Fruit fly (Drosophila melanogaster) whole organism, adult: ENCODE data around the gene CG15035.

Experiments used
- CG14711 ChIP-seq: fragments of 200-800 bp; sonication (Bioruptor generic); optimal IDR thresholded peaks from 2 replicates; lab custom pipeline; 2018; ENCODE audit warnings: missing biosample characterization, mild to moderate bottlenecking, missing genetic modification characterization, moderate library complexity
- CG1620 ChIP-seq: fragments of 200-800 bp; sonication (Bioruptor generic); optimal IDR thresholded peaks from 2 replicates; lab custom pipeline; 2016; ENCODE audit warnings: missing biosample characterization, missing genetic modification characterization
- CG7045 ChIP-seq: fragments of 200-800 bp; sonication (Bioruptor generic); optimal IDR thresholded peaks from 2 replicates; lab custom pipeline; 2017; ENCODE audit warnings: missing biosample characterization, mild to moderate bottlenecking, missing genetic modification characterization
- CG7101 ChIP-seq: fragments of 200-800 bp; sonication (Bioruptor generic); optimal IDR thresholded peaks from 2 replicates; lab custom pipeline; 2018; ENCODE audit warnings: missing biosample characterization, mild to moderate bottlenecking, missing genetic modification characterization, moderate library complexity
- Clk ChIP-seq: fragments of 200-800 bp; sonication (Bioruptor generic); optimal IDR thresholded peaks from 2 replicates; lab custom pipeline; 2017; ENCODE audit warnings: missing biosample characterization, missing genetic modification characterization
- Crg-1 ChIP-seq: fragments of 200-800 bp; sonication (Bioruptor generic); optimal IDR thresholded peaks from 2 replicates; lab custom pipeline; 2016; ENCODE audit warnings: missing biosample characterization, missing genetic modification characterization
- cic ChIP-seq: fragments of 200-800 bp; sonication (Bioruptor generic); optimal IDR thresholded peaks from 2 replicates; lab custom pipeline; 2017; ENCODE audit warnings: missing biosample characterization, mild to moderate bottlenecking, missing genetic modification characterization, moderate library complexity
- pad ChIP-seq: fragments of 200-800 bp; sonication (Bioruptor generic); optimal IDR thresholded peaks from 3 replicates; lab custom pipeline; 2017; ENCODE audit warnings: missing biosample characterization, missing genetic modification characterization, mild to moderate bottlenecking, moderate library complexity, missing genetic modification reagents
- tj ChIP-seq: fragments of 200-800 bp; sonication (Bioruptor generic); optimal IDR thresholded peaks from 3 replicates; lab custom pipeline; 2017; ENCODE audit warnings: missing biosample characterization, mild to moderate bottlenecking, missing genetic modification characterization, moderate library complexity
- toe ChIP-seq: fragments of 200-800 bp; sonication (Bioruptor generic); optimal IDR thresholded peaks from 2 replicates; lab custom pipeline; 2016; ENCODE audit warnings: missing biosample characterization, missing genetic modification characterization

dm6 chrX:7377840-7378239, 25.1 kb downstream of the CG15035 start, which contains the start of gene CheA7a:
- TF ChIP-seq tj (GFP tag; lab: Kevin White, UChicago) (no peak), pad (GFP tag; lab: Kevin White, UChicago) (no peak), Clk (GFP tag; lab: Kevin White, UChicago) (no peak), CG14711 (no peak), CG7101 (no peak), Crg-1 (GFP tag; lab: Kevin White, UChicago) (no peak), cic (GFP tag; lab: Kevin White, UChicago) (no peak), toe (no peak), CG1620 (GFP tag; lab: Kevin White, UChicago) (no peak), CG7045 (no peak)
